Worm (Caenorhabditis elegans) whole organism, L3 larva: ENCODE data around the gene EEED8.14.

Experiments used
- R02D3.7 ChIP-seq: fragments of 150-350 bp; optimal IDR thresholded peaks from 2 replicates; lab custom pipeline; 2014; ENCODE audit warnings: missing biosample characterization, missing genetic modification characterization
- ZK546.5 ChIP-seq: sonication (generic microtip); optimal IDR thresholded peaks from 2 replicates; lab custom pipeline; 2017; ENCODE audit warnings: missing biosample characterization, missing genetic modification characterization
- aly-2 ChIP-seq: fragments of 150-350 bp; optimal IDR thresholded peaks from 2 replicates; lab custom pipeline; 2014; ENCODE audit warnings: missing biosample characterization, missing genetic modification characterization
- ama-1 ChIP-seq: fragments of 150-350 bp; optimal IDR thresholded peaks from 2 replicates; lab custom pipeline; 2018
- ceh-16 ChIP-seq: sonication (generic microtip); optimal IDR thresholded peaks from 2 replicates; lab custom pipeline; 2017; ENCODE audit warnings: missing biosample characterization, missing genetic modification characterization
- ceh-28 ChIP-seq: fragments of 150-350 bp; optimal IDR thresholded peaks from 2 replicates; lab custom pipeline; 2014; ENCODE audit warnings: missing biosample characterization, missing genetic modification reagents, missing genetic modification characterization
- ceh-82 ChIP-seq: fragments of 150-350 bp; optimal IDR thresholded peaks from 2 replicates; lab custom pipeline; 2014; ENCODE audit warnings: missing biosample characterization, missing genetic modification characterization
- ceh-9 ChIP-seq: sonication (generic microtip); optimal IDR thresholded peaks from 2 replicates; lab custom pipeline; 2018; ENCODE audit warnings: missing biosample characterization, missing genetic modification characterization
- daf-12 ChIP-seq: fragments of 150-350 bp; optimal IDR thresholded peaks from 2 replicates; lab custom pipeline; 2014; ENCODE audit warnings: missing biosample characterization, missing genetic modification reagents, missing genetic modification characterization
- egl-5 ChIP-seq: fragments of 150-350 bp; optimal IDR thresholded peaks from 2 replicates; lab custom pipeline; 2017; ENCODE audit warnings: missing biosample characterization, missing genetic modification reagents, missing genetic modification characterization, inconsistent platforms
- elt-1 ChIP-seq: fragments of 150-350 bp; optimal IDR thresholded peaks from 2 replicates; lab custom pipeline; 2014; ENCODE audit warnings: missing biosample characterization, missing genetic modification characterization
- elt-2 ChIP-seq: sonication (generic microtip); optimal IDR thresholded peaks from 2 replicates; lab custom pipeline; 2016; ENCODE audit warnings: missing genetic modification reagents, mild to moderate bottlenecking, missing genetic modification characterization, missing compliant biosample characterization
- elt-3 ChIP-seq, 3 experiments: fragments of 150-350 bp in 1 of 3; sonication (generic microtip) in 2 of 3; optimal IDR thresholded peaks; 2 replicates in 2 of 3; 4 replicates in 1 of 3; lab custom pipeline; 2014 to 2017; ENCODE audit warnings: missing biosample characterization in 3 of 3, missing genetic modification characterization in 3 of 3
- fos-1 ChIP-seq: fragments of 150-350 bp; optimal IDR thresholded peaks from 2 replicates; lab custom pipeline; 2014; ENCODE audit warnings: missing biosample characterization, missing genetic modification characterization
- hmg-11 ChIP-seq: sonication (generic microtip); optimal IDR thresholded peaks from 2 replicates; lab custom pipeline; 2016; ENCODE audit warnings: missing genetic modification characterization, missing compliant biosample characterization
- jun-1 ChIP-seq: fragments of 150-350 bp; optimal IDR thresholded peaks from 2 replicates; lab custom pipeline; 2014; ENCODE audit warnings: missing biosample characterization, missing genetic modification reagents, missing genetic modification characterization
- lin-39 ChIP-seq: fragments of 150-350 bp; optimal IDR thresholded peaks from 2 replicates; lab custom pipeline; 2018; ENCODE audit warnings: missing biosample characterization, missing genetic modification reagents, missing genetic modification characterization
- lsy-12 ChIP-seq: sonication (generic microtip); optimal IDR thresholded peaks from 2 replicates; lab custom pipeline; 2016; ENCODE audit warnings: mild to moderate bottlenecking, missing genetic modification characterization, missing compliant biosample characterization
- mdl-1 ChIP-seq: fragments of 150-350 bp; optimal IDR thresholded peaks from 2 replicates; lab custom pipeline; 2014; ENCODE audit warnings: missing biosample characterization, missing genetic modification characterization
- mml-1 ChIP-seq: fragments of 150-350 bp; sonication (generic microtip); optimal IDR thresholded peaks from 3 replicates; lab custom pipeline; 2014; ENCODE audit warnings: missing biosample characterization, missing genetic modification characterization
- nfya-1 ChIP-seq: sonication (generic microtip); optimal IDR thresholded peaks from 2 replicates; lab custom pipeline; 2017; ENCODE audit warnings: missing genetic modification characterization, mild to moderate bottlenecking, missing compliant biosample characterization, antibody characterized with exemption, moderate library complexity; ENCODE audit not compliant: insufficient read depth
- nhr-11 ChIP-seq: fragments of 150-350 bp; optimal IDR thresholded peaks from 2 replicates; lab custom pipeline; 2014; ENCODE audit warnings: missing biosample characterization, missing genetic modification characterization
- nhr-12 ChIP-seq: fragments of 150-350 bp; optimal IDR thresholded peaks from 2 replicates; lab custom pipeline; 2014; ENCODE audit warnings: missing biosample characterization, missing genetic modification characterization
- nhr-23 ChIP-seq: fragments of 150-350 bp; optimal IDR thresholded peaks from 2 replicates; lab custom pipeline; 2014; ENCODE audit warnings: missing biosample characterization, missing genetic modification reagents, missing genetic modification characterization
- nhr-237 ChIP-seq: fragments of 150-350 bp; optimal IDR thresholded peaks from 2 replicates; lab custom pipeline; 2014; ENCODE audit warnings: missing biosample characterization, missing genetic modification characterization
- nhr-25 ChIP-seq: sonication (generic microtip); optimal IDR thresholded peaks from 2 replicates; lab custom pipeline; 2017; ENCODE audit warnings: missing biosample characterization, missing genetic modification characterization
- nhr-28 ChIP-seq: fragments of 150-350 bp; optimal IDR thresholded peaks from 2 replicates; lab custom pipeline; 2014; ENCODE audit warnings: missing biosample characterization, missing genetic modification characterization
- nhr-43 ChIP-seq: sonication (generic microtip); optimal IDR thresholded peaks from 2 replicates; lab custom pipeline; 2016; ENCODE audit warnings: mild to moderate bottlenecking, missing genetic modification characterization, missing compliant biosample characterization; ENCODE audit not compliant: poor library complexity, severe bottlenecking
- nhr-67 ChIP-seq: fragments of 150-350 bp; optimal IDR thresholded peaks from 2 replicates; lab custom pipeline; 2014; ENCODE audit warnings: missing biosample characterization, missing genetic modification characterization
- nhr-76 ChIP-seq: fragments of 150-350 bp; sonication (generic microtip); optimal IDR thresholded peaks from 5 replicates; lab custom pipeline; 2014; ENCODE audit warnings: missing biosample characterization, missing genetic modification characterization
- nhr-77 ChIP-seq: fragments of 150-350 bp; optimal IDR thresholded peaks from 2 replicates; lab custom pipeline; 2014; ENCODE audit warnings: missing biosample characterization, missing genetic modification characterization
- pqm-1 ChIP-seq: fragments of 150-350 bp; optimal IDR thresholded peaks from 2 replicates; lab custom pipeline; 2017; ENCODE audit warnings: missing biosample characterization, missing genetic modification characterization, inconsistent platforms
- sea-2 ChIP-seq: fragments of 150-350 bp; sonication (generic microtip); optimal IDR thresholded peaks from 4 replicates; lab custom pipeline; 2014; ENCODE audit warnings: missing biosample characterization, missing genetic modification reagents, missing genetic modification characterization
- skn-1 ChIP-seq: fragments of 150-350 bp; optimal IDR thresholded peaks from 2 replicates; lab custom pipeline; 2014; ENCODE audit warnings: missing biosample characterization, missing genetic modification characterization
- snpc-4 ChIP-seq: fragments of 150-350 bp; optimal IDR thresholded peaks from 2 replicates; lab custom pipeline; 2014; ENCODE audit warnings: missing biosample characterization, missing genetic modification characterization
- tbx-2 ChIP-seq: sonication (generic microtip); optimal IDR thresholded peaks from 2 replicates; lab custom pipeline; 2016; ENCODE audit warnings: mild to moderate bottlenecking, missing genetic modification characterization, missing compliant biosample characterization
- unc-39 ChIP-seq: sonication (generic microtip); optimal IDR thresholded peaks from 4 replicates; lab custom pipeline; 2017; ENCODE audit warnings: missing biosample characterization, missing genetic modification characterization
- unc-62 ChIP-seq: fragments of 150-350 bp; sonication (generic microtip); optimal IDR thresholded peaks from 4 replicates; lab custom pipeline; 2014; ENCODE audit warnings: missing biosample characterization, missing genetic modification reagents, missing genetic modification characterization
- zag-1 ChIP-seq: fragments of 150-350 bp; optimal IDR thresholded peaks from 2 replicates; lab custom pipeline; 2014; ENCODE audit warnings: missing biosample characterization, missing genetic modification characterization
- ztf-11 ChIP-seq: fragments of 150-350 bp; optimal IDR thresholded peaks from 2 replicates; lab custom pipeline; 2014; ENCODE audit warnings: missing biosample characterization, missing genetic modification characterization
- ztf-4 ChIP-seq: fragments of 150-350 bp; optimal IDR thresholded peaks from 2 replicates; lab custom pipeline; 2014; ENCODE audit warnings: missing biosample characterization, missing genetic modification characterization

Gene EEED8.14

ce11 chrII:5389831-5390323, 24.0 kb downstream of the EEED8.14 start, which contains the start of gene ndx-6 (continued):
- TF ChIP-seq aly-2 (tag; lab: Kevin White, UChicago) (peak; percentile 5), ceh-82 (tag; lab: Kevin White, UChicago) (peak; percentile 11), sea-2 (GFP tag; lab: Kevin White, UChicago) (no peak), mml-1 (tag; lab: Kevin White, UChicago) (no peak), nhr-23 (peak; percentile 92), nhr-77 (tag; lab: Kevin White, UChicago) (no peak), ama-1 (lab: Kevin White, UChicago) (peak; percentile 73), ztf-4 (tag; lab: Kevin White, UChicago) (peak; percentile 58), snpc-4 (peak; percentile 75), elt-2 (tag; lab: Kevin White, UChicago) (peak; percentile 79)

DNA sequence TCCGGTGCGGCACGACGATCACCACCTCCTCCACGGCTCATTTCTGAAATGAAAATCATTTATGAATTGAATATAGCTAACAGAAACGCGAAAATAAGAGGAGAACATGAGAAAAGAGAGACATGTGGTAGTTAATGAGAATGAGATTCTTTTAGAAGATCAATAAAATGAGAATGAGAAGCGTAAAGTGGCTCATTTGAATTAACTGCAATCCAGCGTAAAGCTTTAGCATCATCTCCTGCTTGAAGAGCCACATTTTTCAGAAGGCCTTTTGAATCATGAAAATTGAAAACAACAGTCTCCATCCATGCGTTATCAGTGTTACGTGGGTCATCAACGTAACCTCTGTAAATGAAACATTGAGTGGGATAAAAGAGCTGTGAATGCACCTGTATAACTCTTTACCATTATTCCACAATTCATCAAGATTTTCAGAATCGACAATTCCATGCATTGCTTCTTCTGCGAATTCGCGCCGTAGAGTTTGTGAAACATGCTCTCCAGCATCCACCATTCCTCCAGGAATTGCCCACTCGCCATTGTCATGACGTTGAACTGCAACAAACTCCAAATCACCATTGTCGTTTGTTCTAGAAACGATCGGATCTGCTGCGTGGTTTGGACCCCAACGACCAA, 24.9 kb downstream of the EEED8.14 start, which contains the start of gene rsp-4:
Gene rsp-4, minus strand, starts transcription at position 51 of the 636 bp plus-strand sequence.
- TF ChIP-seq nhr-67 (no peak), nhr-25 (tag; lab: Kevin White, UChicago) (no peak), ceh-28 (tag; lab: Kevin White, UChicago) (no peak), hmg-11 (tag; lab: Kevin White, UChicago) (no peak), elt-2 (tag; lab: Kevin White, UChicago) (no peak), snpc-4 (no peak), ama-1 (lab: Kevin White, UChicago) (no peak), ztf-11 (tag; lab: Kevin White, UChicago) (no peak), elt-1 (no peak), unc-62 (GFP tag; lab: Kevin White, UChicago) (no peak), unc-39 (tag; lab: Kevin White, UChicago) (no peak), mml-1 (tag; lab: Kevin White, UChicago) (no peak), lsy-12 (no peak), nhr-11 (tag; lab: Kevin White, UChicago) (no peak), daf-12 (no peak), nhr-12 (tag; lab: Kevin White, UChicago) (no peak), nhr-43 (tag; lab: Kevin White, UChicago) (no peak), ZK546.5 (tag; lab: Kevin White, UChicago) (no peak)

DNA sequence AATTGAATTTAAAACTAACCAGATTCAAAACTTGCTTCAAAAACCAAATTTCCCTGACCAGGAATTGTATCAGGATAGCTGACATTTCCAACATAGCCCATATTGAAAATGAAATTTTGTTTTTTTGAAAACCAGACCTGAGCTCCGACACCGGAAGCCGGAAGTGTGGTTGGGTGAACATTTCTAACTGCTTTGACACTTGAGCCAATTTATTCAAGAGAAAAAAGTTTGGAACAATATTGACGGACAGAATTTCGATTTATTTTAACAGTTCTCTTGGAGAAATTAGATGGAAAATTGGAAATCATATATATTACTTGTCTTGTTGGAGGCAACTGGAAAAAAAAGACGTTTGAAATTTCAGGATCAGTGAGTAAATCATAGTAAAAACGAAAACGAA, 26.6 kb downstream of the EEED8.14 start, which contains the start of gene ccpp-6:
Gene ccpp-6, minus strand, starts transcription at position 101 of the 400 bp plus-strand sequence.
- TF ChIP-seq elt-2 (tag; lab: Kevin White, UChicago) (peak; percentile 3), nhr-25 (tag; lab: Kevin White, UChicago) (no peak), nhr-76 (tag; lab: Kevin White, UChicago) (no peak), nhr-11 (tag; lab: Kevin White, UChicago) (no peak), nhr-43 (tag; lab: Kevin White, UChicago) (no peak), ztf-11 (tag; lab: Kevin White, UChicago) (no peak), elt-1 (no peak)

DNA sequence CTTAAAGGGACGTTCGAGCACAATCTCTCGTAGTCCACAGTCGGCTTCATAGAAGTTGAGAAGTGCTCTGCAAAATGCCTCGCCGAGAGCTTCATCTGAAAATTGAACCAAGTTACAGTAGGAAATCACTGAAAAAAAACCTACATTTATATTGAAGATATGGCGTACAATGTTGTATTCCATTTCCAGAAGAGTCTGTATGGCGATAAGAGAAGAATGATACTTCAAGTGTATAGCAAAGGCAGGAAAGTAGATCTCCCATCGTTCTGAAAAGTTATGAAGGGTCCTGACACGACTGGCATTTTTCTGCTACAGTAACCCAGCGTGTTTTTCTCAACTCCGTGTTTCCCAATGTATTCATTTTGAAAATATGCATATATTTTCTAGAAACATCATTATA, 29.6 kb downstream of the EEED8.14 start:
- no peak for TF ChIP-seq nhr-28 (tag; lab: Kevin White, UChicago)
- no peak for TF ChIP-seq egl-5 (tag; lab: Kevin White, UChicago)
- TF ChIP-seq R02D3.7 = no peak
- TF ChIP-seq mml-1 (tag; lab: Kevin White, UChicago) = no peak
- TF ChIP-seq fos-1 (tag; lab: Kevin White, UChicago) = no peak
- peak; percentile 8 for TF ChIP-seq nhr-43 (tag; lab: Kevin White, UChicago)
- TF ChIP-seq nhr-23 = peak; percentile 0
- TF ChIP-seq pqm-1 (tag; lab: Kevin White, UChicago) = no peak
- no peak for TF ChIP-seq sea-2 (GFP tag; lab: Kevin White, UChicago)
- TF ChIP-seq daf-12 = no peak
- TF ChIP-seq nhr-12 (tag; lab: Kevin White, UChicago) = no peak
- TF ChIP-seq unc-39 (tag; lab: Kevin White, UChicago) = no peak

- TF ChIP-seq nhr-23 (peak; percentile 89), unc-39 (tag; lab: Kevin White, UChicago) (no peak), nfya-1 (peak; percentile 53), mdl-1 (tag; lab: Kevin White, UChicago) (no peak), ama-1 (lab: Kevin White, UChicago) (peak; percentile 96), skn-1 (tag; lab: Kevin White, UChicago) (no peak), ceh-16 (tag; lab: Kevin White, UChicago) (no peak), tbx-2 (tag; lab: Kevin White, UChicago) (peak; percentile 45), aly-2 (tag; lab: Kevin White, UChicago) (no peak), elt-2 (tag; lab: Kevin White, UChicago) (peak; percentile 85), pqm-1 (tag; lab: Kevin White, UChicago) (peak; percentile 50), nhr-11 (tag; lab: Kevin White, UChicago) (no peak), lin-39 (tag; lab: Kevin White, UChicago) (no peak), jun-1 (tag; lab: Kevin White, UChicago) (peak; percentile 77), elt-3 (tag; optimal IDR thresholded peaks at IDR 0.05; lab: Kevin White, UChicago) (peak in 2 of 3 experiments; percentile 17 to 30), R02D3.7 (peak; percentile 7), ZK546.5 (tag; lab: Kevin White, UChicago) (no peak), mml-1 (tag; lab: Kevin White, UChicago) (no peak), hmg-11 (tag; lab: Kevin White, UChicago) (peak; percentile 81), nhr-237 (tag; lab: Kevin White, UChicago) (no peak), zag-1 (tag; lab: Kevin White, UChicago) (no peak), ceh-9 (tag; lab: Kevin White, UChicago) (no peak)
These were observed 34.2 kb downstream of the EEED8.14 start, which contains the start of gene pkc-3 for ce11 chrII:5379614-5380077. Gene pkc-3, plus strand, starts transcription at chrII:5380027.
